Worm (Caenorhabditis elegans): ENCODE data around the gene Y32G9A.5.

Gene Y32G9A.5

ce11 chrV:1918030-1918559 is 10.6 kb downstream of the Y32G9A.5 start, which contains the start of gene Y32G9A.2:
Gene Y32G9A.2, plus strand, starts transcription at chrV:1918509.
- TF ChIP-seq ceh-34 (tag; optimal IDR thresholded peaks at IDR 0.05): no peak
- no peak for TF ChIP-seq K09A11.1 (tag; optimal IDR thresholded peaks at IDR 0.05; ENCODE audit: insufficient read depth)
- no peak for TF ChIP-seq lim-6 (tag; optimal IDR thresholded peaks at IDR 0.05)

ce11 chrV:1920105-1920504 is 12.7 kb downstream of the Y32G9A.5 start, which contains the start of gene Y32G9A.12:
Gene Y32G9A.12, minus strand, starts transcription at chrV:1920205.
- TF ChIP-seq dve-1 (tag; optimal IDR thresholded peaks at IDR 0.05): no peak
- TF ChIP-seq hlh-13 (GFP tag; optimal IDR thresholded peaks at IDR 0.05): no peak
- no peak for TF ChIP-seq C08G9.2 (tag; optimal IDR thresholded peaks at IDR 0.05)
- TF ChIP-seq lin-11 (tag; optimal IDR thresholded peaks at IDR 0.05): no peak
- no peak for TF ChIP-seq ceh-31 (tag; optimal IDR thresholded peaks at IDR 0.05)
- no peak for TF ChIP-seq pros-1 (tag; optimal IDR thresholded peaks at IDR 0.05)

ce11 chrV:1921321-1921720 is 13.9 kb downstream of the Y32G9A.5 start, which contains the start of gene gst-37:
Gene gst-37, plus strand, starts transcription at chrV:1921621.
- TF ChIP-seq dve-1 (tag; optimal IDR thresholded peaks at IDR 0.05) (no peak), fax-1 (tag; optimal IDR thresholded peaks at IDR 0.05) (no peak), rnt-1 (tag; optimal IDR thresholded peaks at IDR 0.05) (no peak), unc-86 (tag; optimal IDR thresholded peaks at IDR 0.05) (no peak), zip-5 (tag; optimal IDR thresholded peaks at IDR 0.05) (no peak), ceh-14 (tag; optimal IDR thresholded peaks at IDR 0.05) (no peak), pat-9 (tag; optimal IDR thresholded peaks at IDR 0.05) (no peak), lim-6 (tag; optimal IDR thresholded peaks at IDR 0.05) (no peak), pax-1 (tag; optimal IDR thresholded peaks at IDR 0.05) (no peak), unc-42 (tag; optimal IDR thresholded peaks at IDR 0.05) (no peak), eyg-1 (tag; optimal IDR thresholded peaks at IDR 0.05) (no peak), C08G9.2 (tag; optimal IDR thresholded peaks at IDR 0.05) (no peak), ztf-16 (tag; optimal IDR thresholded peaks at IDR 0.05) (no peak), che-1 (tag; optimal IDR thresholded peaks at IDR 0.05) (no peak), ref-2 (tag; optimal IDR thresholded peaks at IDR 0.05) (no peak), ttx-3 (tag; optimal IDR thresholded peaks at IDR 0.05) (no peak), gmeb-2 (tag; optimal IDR thresholded peaks at IDR 0.05) (no peak), unc-55 (GFP tag; optimal IDR thresholded peaks at IDR 0.05) (no peak), npax-4 (tag; optimal IDR thresholded peaks at IDR 0.05) (no peak), pqm-1 (tag; optimal IDR thresholded peaks at IDR 0.05) (no peak)

ce11 chrV:1925487-1925886 is 18.0 kb downstream of the Y32G9A.5 start, which contains the start of gene T06A1.1:
Gene T06A1.1, minus strand, starts transcription at chrV:1925587.
- TF ChIP-seq nhr-232 (tag; optimal IDR thresholded peaks at IDR 0.05): no peak
- TF ChIP-seq ceh-18 (tag; optimal IDR thresholded peaks at IDR 0.05): no peak
- no peak for TF ChIP-seq fkh-10 (GFP tag; optimal IDR thresholded peaks at IDR 0.05)
- TF ChIP-seq ceh-9 (tag; optimal IDR thresholded peaks at IDR 0.05): no peak
- no peak for TF ChIP-seq rnt-1 (tag; optimal IDR thresholded peaks at IDR 0.05)
- TF ChIP-seq unc-55 (GFP tag; optimal IDR thresholded peaks at IDR 0.05): no peak
- no peak for TF ChIP-seq ceh-2 (tag; optimal IDR thresholded peaks at IDR 0.05)
- TF ChIP-seq dmd-4 (tag; optimal IDR thresholded peaks at IDR 0.05; ENCODE audit: borderline replicate concordance): no peak
- TF ChIP-seq pha-2 (tag; optimal IDR thresholded peaks at IDR 0.05): no peak
- no peak for TF ChIP-seq madf-2 (tag; optimal IDR thresholded peaks at IDR 0.05)
- no peak for TF ChIP-seq ahr-1 (tag; optimal IDR thresholded peaks at IDR 0.05)
- no peak for TF ChIP-seq ceh-14 (tag; optimal IDR thresholded peaks at IDR 0.05)
- TF ChIP-seq lim-6 (tag; optimal IDR thresholded peaks at IDR 0.05): no peak
- no peak for TF ChIP-seq pros-1 (tag; optimal IDR thresholded peaks at IDR 0.05)
- TF ChIP-seq syd-9 (tag; optimal IDR thresholded peaks at IDR 0.05): no peak
- no peak for TF ChIP-seq fkh-6 (tag; optimal IDR thresholded peaks at IDR 0.05)
- TF ChIP-seq ceh-48 (tag; optimal IDR thresholded peaks at IDR 0.05): no peak
- no peak for TF ChIP-seq mec-3 (tag; optimal IDR thresholded peaks at IDR 0.05; ENCODE audit: borderline replicate concordance)
- TF ChIP-seq T23F11.4 (GFP tag; optimal IDR thresholded peaks at IDR 0.05): no peak
- no peak for TF ChIP-seq ztf-16 (tag; optimal IDR thresholded peaks at IDR 0.05)
